Worm (Caenorhabditis elegans): ENCODE data around the gene F41F3.9.
A peak's percentile ranks its signal among the peaks of the same experiment; 100 is the strongest.

The F41F3.9 gene

DNA sequence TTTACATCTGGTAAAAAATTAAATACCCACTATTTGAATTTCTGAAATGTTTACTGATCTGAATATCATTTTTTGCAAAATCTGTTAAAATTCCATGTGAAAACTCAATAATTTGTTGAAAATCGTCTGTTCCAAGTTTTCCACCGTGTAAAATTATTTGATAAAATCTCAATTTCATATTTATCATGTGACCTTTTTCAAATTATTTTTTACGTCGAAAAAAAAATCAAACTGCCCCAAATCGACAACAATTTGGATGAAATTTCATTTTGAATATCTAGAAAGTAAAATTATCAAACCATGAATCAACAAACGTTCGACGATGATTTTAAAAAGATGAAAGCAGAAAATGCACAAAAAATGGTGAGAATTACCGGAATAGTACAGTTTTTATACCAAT, at the start of gene F41F3.9:
Gene F41F3.9 (plus strand): TSS at position 301 of the 400 bp plus-strand sequence.
- TF ChIP-seq gmeb-2 (tag; optimal IDR thresholded peaks at IDR 0.05) (no peak), sdc-2 (tag; optimal IDR thresholded peaks at IDR 0.05) (no peak), madf-2 (tag; optimal IDR thresholded peaks at IDR 0.05) (no peak), odd-2 (tag; optimal IDR thresholded peaks at IDR 0.05) (no peak), pag-3 (tag; optimal IDR thresholded peaks at IDR 0.05; ENCODE audit: borderline replicate concordance) (no peak), hlh-6 (tag; optimal IDR thresholded peaks at IDR 0.05) (no peak), unc-3 (GFP tag; conservative IDR thresholded peaks at IDR 0.05) (no peak), unc-3 (tag; optimal IDR thresholded peaks at IDR 0.05) (no peak), syd-9 (tag; optimal IDR thresholded peaks at IDR 0.05) (no peak), ttx-3 (tag; optimal IDR thresholded peaks at IDR 0.05) (no peak), rnt-1 (tag; optimal IDR thresholded peaks at IDR 0.05) (no peak), ztf-16 (tag; optimal IDR thresholded peaks at IDR 0.05) (no peak), unc-55 (GFP tag; optimal IDR thresholded peaks at IDR 0.05) (no peak), ceh-2 (tag; optimal IDR thresholded peaks at IDR 0.05) (no peak), ceh-9 (tag; optimal IDR thresholded peaks at IDR 0.05) (no peak), C08G9.2 (tag; optimal IDR thresholded peaks at IDR 0.05) (no peak), ama-1 (optimal IDR thresholded peaks at IDR 0.05) (no peak), ref-2 (tag; optimal IDR thresholded peaks at IDR 0.05) (no peak), F13H6.1 (tag; optimal IDR thresholded peaks at IDR 0.05) (no peak), pax-1 (tag; optimal IDR thresholded peaks at IDR 0.05) (no peak)

DNA sequence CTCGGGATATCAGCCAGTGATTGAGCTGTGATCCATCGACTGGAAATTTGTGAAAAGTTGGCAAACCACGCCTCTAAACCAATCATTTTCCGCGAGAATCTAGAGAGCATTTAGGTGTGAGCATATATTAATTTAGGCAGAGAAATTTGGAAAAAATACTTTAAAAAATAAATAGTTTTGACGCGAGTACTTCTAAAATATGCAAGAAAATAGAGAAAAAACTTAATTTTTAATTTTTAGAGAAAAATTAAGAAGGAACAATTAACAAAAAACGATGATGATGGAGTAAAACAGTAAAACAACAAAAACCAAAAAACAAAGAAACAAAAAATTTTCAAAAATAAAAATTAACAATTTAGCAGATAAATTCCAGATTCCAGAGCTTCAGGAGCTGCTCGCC, 48.4 kb upstream of the F41F3.9 start, which contains the start of gene txt-6:
Gene txt-6 (minus strand): TSS at position 101 of the 400 bp plus-strand sequence.
- TF ChIP-seq syd-9 (tag; optimal IDR thresholded peaks at IDR 0.05) (no peak), ceh-14 (tag; optimal IDR thresholded peaks at IDR 0.05) (no peak), ets-4 (tag; optimal IDR thresholded peaks at IDR 0.05) (no peak), sox-2 (GFP tag; IDR thresholded peaks at IDR 0.05) (no peak), fax-1 (tag; optimal IDR thresholded peaks at IDR 0.05) (no peak), elt-2 (tag; optimal IDR thresholded peaks at IDR 0.05) (no peak), unc-55 (GFP tag; optimal IDR thresholded peaks at IDR 0.05) (no peak), ref-2 (tag; optimal IDR thresholded peaks at IDR 0.05) (no peak), ceh-45 (GFP tag; IDR thresholded peaks at IDR 0.05) (no peak), che-1 (tag; optimal IDR thresholded peaks at IDR 0.05) (no peak)

DNA sequence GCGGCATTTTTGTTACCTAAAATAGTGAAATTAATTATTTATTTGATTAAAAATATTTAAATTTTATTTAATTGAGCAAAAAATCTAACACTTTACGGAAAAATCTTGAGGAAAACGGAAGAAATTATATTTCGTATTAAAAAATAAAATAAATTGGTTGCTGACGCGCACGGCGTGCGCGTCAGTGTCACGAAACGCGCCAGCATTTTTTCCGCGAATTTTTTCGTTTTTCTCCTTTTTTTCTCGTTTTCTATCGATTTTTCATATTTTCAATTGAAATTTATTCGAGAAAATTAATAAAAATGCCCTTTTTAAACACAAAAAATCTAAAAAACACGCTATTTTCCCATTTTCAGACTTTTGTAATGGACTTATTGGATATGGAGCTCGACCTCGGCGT, 39.5 kb upstream of the F41F3.9 start, which contains the start of the genes Y61A9LA.10 and F54D11.4:
Gene Y61A9LA.10 (minus strand): TSS at position 16 of the 400 bp plus-strand sequence.
Gene F54D11.4 (plus strand): TSS at position 350 of the 400 bp plus-strand sequence.
- TF ChIP-seq ceh-48 (tag; optimal IDR thresholded peaks at IDR 0.05) (peak; percentile 25), unc-86 (tag; optimal IDR thresholded peaks at IDR 0.05) (peak; percentile 42), npax-4 (tag; optimal IDR thresholded peaks at IDR 0.05) (peak; percentile 13), Y22D7AL.16 (tag; optimal IDR thresholded peaks at IDR 0.05) (no peak), ceh-31 (tag; optimal IDR thresholded peaks at IDR 0.05) (peak; percentile 8), unc-55 (GFP tag; optimal IDR thresholded peaks at IDR 0.05) (no peak), ceh-22 (tag; optimal IDR thresholded peaks at IDR 0.05) (no peak), elt-2 (tag; optimal IDR thresholded peaks at IDR 0.05) (peak; percentile 33), unc-42 (tag; optimal IDR thresholded peaks at IDR 0.05) (peak; percentile 4), nfya-1 (tag; optimal IDR thresholded peaks at IDR 0.05) (peak; percentile 13)

DNA sequence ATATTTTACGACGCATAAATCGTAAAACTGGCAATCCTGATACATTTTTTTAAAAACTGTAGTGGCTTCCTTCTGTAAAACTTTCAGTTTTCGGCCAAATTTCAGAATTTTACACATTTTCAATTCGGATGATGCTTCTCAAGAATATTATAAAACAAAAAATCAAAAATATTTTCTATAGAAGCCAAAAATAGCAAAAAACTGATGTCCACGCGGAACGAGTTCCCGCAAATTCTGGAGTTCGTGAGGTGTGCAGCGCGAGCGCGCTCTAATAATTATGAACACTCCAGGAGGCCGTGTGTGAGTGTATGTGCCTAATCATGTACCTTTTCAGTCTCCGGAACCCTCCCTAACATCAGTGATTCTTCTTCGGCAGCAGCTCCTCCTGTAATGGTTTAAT, 38.0 kb upstream of the F41F3.9 start, which contains the start of gene sumv-2:
Gene sumv-2 (plus strand): TSS at position 301 of the 400 bp plus-strand sequence.
- TF ChIP-seq ceh-6 (GFP tag; optimal IDR thresholded peaks at IDR 0.05) = no peak
- TF ChIP-seq tbx-2 (tag; optimal IDR thresholded peaks at IDR 0.05) = peak; percentile 28

DNA sequence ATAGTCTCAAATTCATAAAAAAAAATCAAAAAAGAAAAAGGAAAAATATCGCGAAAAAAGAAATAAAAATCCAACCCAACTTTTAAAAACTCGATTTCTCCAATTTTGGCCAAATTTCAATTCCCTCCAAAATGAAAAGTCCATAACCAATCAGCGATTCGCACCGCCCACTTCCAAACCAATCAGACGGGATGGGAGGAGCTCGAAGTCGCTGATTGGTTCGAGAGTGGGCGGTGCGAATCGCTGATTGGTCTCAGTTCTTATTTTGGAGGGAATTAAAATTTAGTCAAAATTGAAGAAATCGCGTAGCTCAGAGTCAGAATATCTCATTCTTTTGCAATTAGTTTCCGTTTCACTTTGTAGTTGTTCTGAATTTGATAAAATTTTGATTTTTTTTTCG, 31.7 kb upstream of the F41F3.9 start:
- TF ChIP-seq T23F11.4 (GFP tag; optimal IDR thresholded peaks at IDR 0.05) (no peak), nfya-1 (tag; optimal IDR thresholded peaks at IDR 0.05) (peak; percentile 97), pha-2 (tag; optimal IDR thresholded peaks at IDR 0.05) (no peak), hlh-8 (tag; optimal IDR thresholded peaks at IDR 0.05) (no peak)
